Fruit fly (Drosophila melanogaster) whole organism, embryonic: ENCODE results near the gene slow.

Experiments
- Awh ChIP-seq: fragments of 200-800 bp; sonication (Bioruptor generic); IDR thresholded peaks from 2 replicates; pipeline ENCODE4, ENCODE4 v1.3.6; 2022; ENCODE audit warnings: missing biosample characterization, missing genetic modification characterization
- Bdp1 ChIP-seq: fragments of 200-800 bp; sonication (Bioruptor generic); optimal IDR thresholded peaks from 3 replicates; lab custom pipeline; 2016; ENCODE audit warnings: missing biosample characterization, missing genetic modification characterization
- CG10959 ChIP-seq: fragments of 200-800 bp; sonication (Bioruptor generic); IDR thresholded peaks from 2 replicates; pipeline ENCODE4 v1.3.6; 2022; ENCODE audit warnings: missing biosample characterization, missing genetic modification characterization
- CG10979 ChIP-seq: fragments of 200-800 bp; sonication (Bioruptor generic); optimal IDR thresholded peaks from 2 replicates; lab custom pipeline; 2018; ENCODE audit warnings: missing biosample characterization, mild to moderate bottlenecking, missing genetic modification characterization, moderate library complexity
- CG12391 ChIP-seq: fragments of 200-800 bp; sonication (Bioruptor generic); optimal IDR thresholded peaks from 3 replicates; lab custom pipeline; 2018; ENCODE audit warnings: missing biosample characterization, mild to moderate bottlenecking, missing genetic modification characterization, moderate library complexity
- CG13123 ChIP-seq: fragments of 200-800 bp; sonication (Bioruptor generic); optimal IDR thresholded peaks from 2 replicates; lab custom pipeline; 2016; ENCODE audit warnings: missing biosample characterization, missing genetic modification characterization
- CG13287 ChIP-seq: fragments of 200-800 bp; sonication (Bioruptor generic); IDR thresholded peaks from 2 replicates; pipeline ENCODE4 v1.3.6; 2022; ENCODE audit warnings: missing biosample characterization, missing genetic modification characterization; ENCODE audit not compliant: partially characterized antibody
- CG14667 ChIP-seq: fragments of 200-800 bp; sonication (Bioruptor generic); IDR thresholded peaks from 2 replicates; pipeline ENCODE4 v1.3.6; 2022; ENCODE audit warnings: missing biosample characterization, missing genetic modification characterization
- CG15601 ChIP-seq: fragments of 200-800 bp; sonication (Bioruptor generic); optimal IDR thresholded peaks from 3 replicates; lab custom pipeline; 2019; ENCODE audit warnings: missing biosample characterization, mild to moderate bottlenecking, missing genetic modification characterization, moderate library complexity
- CG17802 ChIP-seq: fragments of 200-800 bp; sonication (Bioruptor generic); optimal IDR thresholded peaks from 2 replicates; lab custom pipeline; 2018; ENCODE audit warnings: missing biosample characterization, mild to moderate bottlenecking, missing genetic modification characterization, moderate library complexity
- CG2199 ChIP-seq: fragments of 200-800 bp; sonication (Bioruptor generic); IDR thresholded peaks from 3 replicates; pipeline ENCODE4 v1.3.6; 2022; ENCODE audit warnings: missing biosample characterization, missing genetic modification characterization
- CG30403 ChIP-seq: fragments of 200-800 bp; sonication (Bioruptor generic); optimal IDR thresholded peaks from 3 replicates; lab custom pipeline; 2016; ENCODE audit warnings: missing biosample characterization, missing genetic modification characterization
- CG30431 ChIP-seq: fragments of 200-800 bp; sonication (Bioruptor generic); optimal IDR thresholded peaks from 2 replicates; lab custom pipeline; 2017; ENCODE audit warnings: missing biosample characterization, missing genetic modification characterization
- CG31224 ChIP-seq: fragments of 200-800 bp; sonication (Bioruptor generic); IDR thresholded peaks from 2 replicates; pipeline ENCODE4 v1.3.6; 2022; ENCODE audit warnings: missing biosample characterization, missing genetic modification characterization
- CG32532 ChIP-seq: fragments of 200-800 bp; sonication (Bioruptor generic); IDR thresholded peaks from 2 replicates; pipeline ENCODE4 v1.3.6; 2022; ENCODE audit warnings: missing biosample characterization, missing genetic modification characterization
- CG32772 ChIP-seq: fragments of 200-800 bp; sonication (Bioruptor generic); IDR thresholded peaks from 2 replicates; pipeline ENCODE4 v1.3.6; 2022; ENCODE audit warnings: missing biosample characterization, missing genetic modification characterization
- CG34376 ChIP-seq: fragments of 200-800 bp; sonication (Bioruptor generic); optimal IDR thresholded peaks from 2 replicates; lab custom pipeline; 2018; ENCODE audit warnings: missing biosample characterization, mild to moderate bottlenecking, missing genetic modification characterization
- CG3838 ChIP-seq: fragments of 200-800 bp; sonication (Bioruptor generic); optimal IDR thresholded peaks from 3 replicates; lab custom pipeline; 2016; ENCODE audit warnings: missing biosample characterization, missing genetic modification characterization
- CG4707 ChIP-seq: fragments of 200-800 bp; sonication (Bioruptor generic); optimal IDR thresholded peaks from 2 replicates; lab custom pipeline; 2018; ENCODE audit warnings: missing biosample characterization, mild to moderate bottlenecking, missing genetic modification characterization, moderate library complexity
- CG6791 ChIP-seq: fragments of 200-800 bp; sonication (Bioruptor generic); IDR thresholded peaks from 3 replicates; pipeline ENCODE4 v1.3.6; 2022; ENCODE audit warnings: missing biosample characterization, missing genetic modification characterization; ENCODE audit not compliant: partially characterized antibody
- CG7271 ChIP-seq: fragments of 200-800 bp; sonication (Bioruptor generic); optimal IDR thresholded peaks from 2 replicates; lab custom pipeline; 2018; ENCODE audit warnings: missing biosample characterization, mild to moderate bottlenecking, missing genetic modification characterization, moderate library complexity
- CG7839 ChIP-seq: fragments of 200-800 bp; sonication (Bioruptor generic); optimal IDR thresholded peaks from 3 replicates; lab custom pipeline; 2018; ENCODE audit warnings: missing biosample characterization, mild to moderate bottlenecking, missing genetic modification characterization, moderate library complexity
- CG8944 ChIP-seq: fragments of 200-800 bp; sonication (Bioruptor generic); optimal IDR thresholded peaks from 3 replicates; lab custom pipeline; 2016; ENCODE audit warnings: missing biosample characterization, missing genetic modification characterization
- CG9876 ChIP-seq: fragments of 200-800 bp; sonication (Bioruptor generic); optimal IDR thresholded peaks from 2 replicates; lab custom pipeline; 2016; ENCODE audit warnings: missing biosample characterization, missing genetic modification characterization
- Dek ChIP-seq: fragments of 200-800 bp; sonication (Bioruptor generic); optimal IDR thresholded peaks from 3 replicates; lab custom pipeline; 2019; ENCODE audit warnings: missing biosample characterization, mild to moderate bottlenecking, missing genetic modification characterization, moderate library complexity
- Dll ChIP-seq: fragments of 200-800 bp; sonication (Bioruptor generic); IDR thresholded peaks from 4 replicates; pipeline ENCODE4 v1.3.6; 2022; ENCODE audit warnings: missing biosample characterization, missing genetic modification characterization; ENCODE audit not compliant: partially characterized antibody
- GATAe ChIP-seq: fragments of 200-800 bp; sonication (Bioruptor generic); conservative IDR thresholded peaks from 2 replicates; pipeline ENCODE4 v1.3.6; 2022; ENCODE audit warnings: missing biosample characterization, missing genetic modification characterization
- Kr ChIP-seq: fragments of 200-800 bp; sonication (Bioruptor generic); optimal IDR thresholded peaks from 2 replicates; lab custom pipeline; 2017; ENCODE audit warnings: missing biosample characterization, mild to moderate bottlenecking, missing genetic modification characterization
- Mes4 ChIP-seq: fragments of 200-800 bp; sonication (Bioruptor generic); optimal IDR thresholded peaks from 2 replicates; lab custom pipeline; 2016; ENCODE audit warnings: missing biosample characterization, missing genetic modification characterization
- Opbp ChIP-seq: fragments of 200-800 bp; sonication (Bioruptor generic); IDR thresholded peaks from 3 replicates; pipeline ENCODE4 v1.3.6; 2022; ENCODE audit warnings: missing biosample characterization, missing genetic modification characterization; ENCODE audit not compliant: partially characterized antibody
- Poxn ChIP-seq: fragments of 200-800 bp; sonication (Bioruptor generic); IDR thresholded peaks from 2 replicates; pipeline ENCODE4 v1.3.6; 2022; ENCODE audit warnings: missing biosample characterization, missing genetic modification characterization
- Taf1 ChIP-seq: fragments of 200-800 bp; sonication (Bioruptor generic); IDR thresholded peaks from 2 replicates; pipeline ENCODE4 v1.3.6; 2022; ENCODE audit warnings: missing biosample characterization, missing genetic modification characterization
- Vsx1 ChIP-seq: fragments of 200-800 bp; sonication (Bioruptor generic); optimal IDR thresholded peaks from 2 replicates; lab custom pipeline; 2017; ENCODE audit warnings: missing biosample characterization, mild to moderate bottlenecking, missing genetic modification characterization, missing genetic modification reagents
- ab ChIP-seq: fragments of 200-800 bp; sonication (Bioruptor generic); optimal IDR thresholded peaks from 2 replicates; lab custom pipeline; 2016; ENCODE audit warnings: missing biosample characterization, missing genetic modification characterization
- abd-A ChIP-seq: fragments of 200-800 bp; sonication (Bioruptor generic); optimal IDR thresholded peaks from 3 replicates; lab custom pipeline; 2019; ENCODE audit warnings: missing biosample characterization, mild to moderate bottlenecking, missing genetic modification characterization, moderate library complexity
- bowl ChIP-seq: fragments of 200-800 bp; sonication (Bioruptor generic); IDR thresholded peaks from 2 replicates; pipeline ENCODE4 v1.3.6; 2022; ENCODE audit warnings: missing biosample characterization, missing genetic modification characterization
- ci ChIP-seq: fragments of 200-800 bp; sonication (Bioruptor generic); IDR thresholded peaks from 3 replicates; pipeline ENCODE4 v1.3.6; 2022; ENCODE audit warnings: missing biosample characterization, missing genetic modification characterization
- eyg ChIP-seq: fragments of 200-800 bp; sonication (Bioruptor generic); optimal IDR thresholded peaks from 3 replicates; lab custom pipeline; 2016; ENCODE audit warnings: missing biosample characterization, missing genetic modification characterization
- grn ChIP-seq: fragments of 200-800 bp; sonication (Bioruptor generic); optimal IDR thresholded peaks from 3 replicates; lab custom pipeline; 2017; ENCODE audit warnings: missing biosample characterization, missing genetic modification characterization
- hkb ChIP-seq, 2 experiments: fragments of 200-800 bp in 1 of 2; fragments of >200 bp in 1 of 2; sonication (Bioruptor generic) in 1 of 2; IDR thresholded peaks in 1 of 2; optimal IDR thresholded peaks in 1 of 2; 2 replicates each; pipeline versions ENCODE4 v1.3.6 to Lab custom; 2017 to 2022; ENCODE audit warnings: missing biosample characterization in 1 of 2, missing genetic modification characterization in 1 of 2
- kni ChIP-seq: fragments of 200-800 bp; sonication (Bioruptor generic); optimal IDR thresholded peaks from 3 replicates; lab custom pipeline; 2017; ENCODE audit warnings: mild to moderate bottlenecking, missing biosample characterization, missing genetic modification reagents, missing genetic modification characterization
- oc ChIP-seq: fragments of 200-800 bp; sonication (Bioruptor generic); optimal IDR thresholded peaks from 2 replicates; lab custom pipeline; 2018; ENCODE audit warnings: missing biosample characterization, mild to moderate bottlenecking, missing genetic modification characterization, moderate library complexity
- onecut ChIP-seq: fragments of 200-800 bp; sonication (Bioruptor generic); IDR thresholded peaks from 2 replicates; pipeline ENCODE4 v1.3.6; 2022; ENCODE audit warnings: missing biosample characterization, missing genetic modification characterization
- pzg ChIP-seq: fragments of 200-800 bp; sonication (Bioruptor generic); optimal IDR thresholded peaks from 3 replicates; lab custom pipeline; 2018; ENCODE audit warnings: missing biosample characterization, mild to moderate bottlenecking, missing genetic modification characterization, moderate library complexity
- rib ChIP-seq: fragments of 200-800 bp; sonication (Bioruptor generic); IDR thresholded peaks from 2 replicates; pipeline ENCODE4 v1.3.6; 2022; ENCODE audit warnings: missing biosample characterization, missing genetic modification characterization
- sna ChIP-seq: fragments of 200-800 bp; sonication (Bioruptor generic); IDR thresholded peaks from 2 replicates; pipeline ENCODE4 v1.3.6; 2022; ENCODE audit warnings: missing biosample characterization, missing genetic modification characterization; ENCODE audit not compliant: partially characterized antibody
- so ChIP-seq: fragments of 200-800 bp; sonication (Bioruptor generic); IDR thresholded peaks from 3 replicates; pipeline ENCODE4 v1.3.6; 2022; ENCODE audit warnings: missing biosample characterization, missing genetic modification characterization
- sr ChIP-seq: fragments of 200-800 bp; sonication (Bioruptor generic); IDR thresholded peaks from 3 replicates; pipeline ENCODE4 v1.3.6; 2022; ENCODE audit warnings: missing biosample characterization, missing genetic modification characterization
- vvl ChIP-seq: fragments of 200-800 bp; sonication (Bioruptor generic); IDR thresholded peaks from 2 replicates; pipeline ENCODE4 v1.3.6; 2022; ENCODE audit warnings: missing biosample characterization, missing genetic modification characterization

Gene slow

dm6 chr3L:4380231-4380645 lies 4.0 kb upstream of the slow start, which contains the start of gene DopEcR (continued):
- peak; percentile 31 for TF ChIP-seq CG34376
- TF ChIP-seq CG13287 (GFP tag; lab: Robert Waterston, UW): peak; percentile 31; the same call in 1 of the 2 replicates
- peak; percentile 18 for TF ChIP-seq CG15601 (tag; lab: Kevin White, UChicago)
- peak; percentile 43; the same call in 1 of the 3 replicates for TF ChIP-seq Opbp (GFP tag; lab: Robert Waterston, UW)

DNA sequence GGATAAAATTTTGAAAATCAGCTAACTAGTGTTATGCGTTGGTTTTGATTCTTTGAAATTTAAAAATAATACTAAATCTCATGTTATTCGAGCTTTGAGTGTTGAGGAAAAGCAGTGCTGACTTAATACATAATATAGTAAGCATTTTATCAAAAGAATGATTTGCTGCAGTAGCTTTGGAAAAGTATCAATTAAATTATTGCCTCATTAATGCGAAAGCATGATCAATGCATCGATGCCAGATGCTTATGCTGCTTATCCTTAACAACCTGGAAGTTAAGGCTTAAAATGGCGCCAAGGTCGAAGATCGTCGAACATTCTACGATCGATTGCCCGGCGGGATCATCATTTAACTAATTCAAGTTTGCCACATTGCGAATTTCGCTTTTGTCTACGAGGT lies 2.7 kb upstream of the slow start, which contains the start of gene CG32240:
TSS of gene CG32240 (minus strand) at position 101 of the 400 bp plus-strand sequence.
- TF ChIP-seq rib (GFP tag; lab: Robert Waterston, UW) (no peak), CG10979 (tag; lab: Kevin White, UChicago) (no peak), so (GFP tag; lab: Robert Waterston, UW) (no peak), ci (no peak), onecut (GFP tag; lab: Robert Waterston, UW) (no peak), Poxn (GFP tag; lab: Robert Waterston, UW) (no peak), CG32772 (GFP tag; lab: Robert Waterston, UW) (no peak), CG6791 (no peak), CG2199 (GFP tag; lab: Robert Waterston, UW) (no peak), Bdp1 (GFP tag; lab: Kevin White, UChicago) (no peak), Mes4 (no peak), bowl (GFP tag; lab: Robert Waterston, UW) (no peak), CG30403 (no peak), CG3838 (GFP tag; lab: Kevin White, UChicago) (no peak), CG7271 (tag; lab: Kevin White, UChicago) (no peak), CG17802 (tag; lab: Kevin White, UChicago) (no peak), ab (no peak), Taf1 (GFP tag; lab: Robert Waterston, UW) (no peak), CG31224 (GFP tag; lab: Robert Waterston, UW) (no peak)

dm6 chr3L:4382581-4382980 lies 1.7 kb upstream of the slow start:
- TF ChIP-seq Vsx1 (GFP tag; lab: Kevin White, UChicago) (no peak), Awh (GFP tag; lab: Robert Waterston, UW) (peak; percentile 94), Kr (GFP tag; lab: Kevin White, UChicago) (no peak), grn (GFP tag; lab: Kevin White, UChicago) (peak; percentile 40), hkb (optimal IDR thresholded peaks at IDR 0.05; lab: Kevin White, UChicago) (no peak), hkb (GFP tag; IDR thresholded peaks at IDR 0.05; lab: Robert Waterston, UW) (no peak), CG14667 (GFP tag; lab: Robert Waterston, UW) (no peak), eyg (GFP tag; lab: Kevin White, UChicago) (no peak), kni (GFP tag; lab: Kevin White, UChicago) (peak; percentile 6), pzg (no peak), CG8944 (GFP tag; lab: Kevin White, UChicago) (no peak), CG7839 (no peak), CG2199 (GFP tag; lab: Robert Waterston, UW) (0 out of 3 replicates have a peak, but pooled peaks have one; percentile 22), abd-A (tag; lab: Kevin White, UChicago) (peak; percentile 87), oc (tag; lab: Kevin White, UChicago) (peak; percentile 75), CG32532 (GFP tag; lab: Robert Waterston, UW) (no peak), sr (GFP tag; lab: Robert Waterston, UW) (peak; percentile 96), CG4707 (no peak), CG9876 (GFP tag; lab: Kevin White, UChicago) (no peak), sna (peak; percentile 34; the same call in 1 of the 2 replicates), CG30431 (GFP tag; lab: Kevin White, UChicago) (no peak), Dek (no peak), CG10959 (no peak), vvl (GFP tag; lab: Robert Waterston, UW) (peak; percentile 62), Dll (GFP tag; lab: Robert Waterston, UW) (no peak), GATAe (no peak), CG12391 (no peak), CG13123 (GFP tag; lab: Kevin White, UChicago) (no peak)
